Worm (Caenorhabditis elegans) whole organism, mixed stage, embryonic: Measurements from ENCODE around the gene fbxc-53.

Experiments
- M03D4.4 ChIP-seq: sonication (generic microtip); optimal IDR thresholded peaks from 2 replicates; lab custom pipeline; 2017; ENCODE audit warnings: mild to moderate bottlenecking, missing genetic modification characterization, missing compliant biosample characterization
- bed-3 ChIP-seq: fragments of 200-800 bp; sonication (Bioruptor generic); optimal IDR thresholded peaks from 3 replicates; lab custom pipeline; 2018; ENCODE audit warnings: mild to moderate bottlenecking, missing genetic modification characterization, moderate library complexity, missing compliant biosample characterization
- blmp-1 ChIP-seq: fragments of 150-350 bp; optimal IDR thresholded peaks from 2 replicates; lab custom pipeline; 2014; ENCODE audit warnings: missing biosample characterization, missing genetic modification characterization
- ceh-39 ChIP-seq: fragments of 150-350 bp; optimal IDR thresholded peaks from 2 replicates; lab custom pipeline; 2014; ENCODE audit warnings: missing biosample characterization, missing genetic modification characterization
- ceh-43 ChIP-seq: fragments of 200-800 bp; sonication (Bioruptor generic); optimal IDR thresholded peaks from 2 replicates; lab custom pipeline; 2018; ENCODE audit warnings: mild to moderate bottlenecking, missing genetic modification characterization, moderate library complexity, missing compliant biosample characterization
- ces-1 ChIP-seq: fragments of 150-350 bp; optimal IDR thresholded peaks from 2 replicates; lab custom pipeline; 2014; ENCODE audit warnings: missing biosample characterization, missing genetic modification reagents, missing genetic modification characterization
- drap-1 ChIP-seq: fragments of 200-800 bp; sonication (Bioruptor generic); optimal IDR thresholded peaks from 3 replicates; lab custom pipeline; 2018; ENCODE audit warnings: mild to moderate bottlenecking, missing genetic modification characterization, missing compliant biosample characterization
- elt-1 ChIP-seq: sonication (generic microtip); optimal IDR thresholded peaks from 2 replicates; lab custom pipeline; 2017; ENCODE audit warnings: missing genetic modification characterization, mild to moderate bottlenecking, missing compliant biosample characterization, antibody characterized with exemption, moderate library complexity, borderline replicate concordance; ENCODE audit not compliant: insufficient read depth
- elt-3 ChIP-seq: fragments of 150-350 bp; optimal IDR thresholded peaks from 2 replicates; lab custom pipeline; 2014; ENCODE audit warnings: missing biosample characterization, missing genetic modification characterization
- flh-1 ChIP-seq: fragments of 200-800 bp; sonication (Bioruptor generic); optimal IDR thresholded peaks from 2 replicates; lab custom pipeline; 2018; ENCODE audit warnings: mild to moderate bottlenecking, missing genetic modification characterization, moderate library complexity, missing compliant biosample characterization
- hlh-1 ChIP-seq: fragments of 150-350 bp; optimal IDR thresholded peaks from 2 replicates; lab custom pipeline; 2014; ENCODE audit warnings: missing biosample characterization, missing genetic modification reagents, missing genetic modification characterization
- lin-13 ChIP-seq: fragments of 150-350 bp; optimal IDR thresholded peaks from 2 replicates; lab custom pipeline; 2014; ENCODE audit warnings: missing biosample characterization, missing genetic modification characterization
- lin-32 ChIP-seq: fragments of 200-800 bp; sonication (Bioruptor generic); optimal IDR thresholded peaks from 2 replicates; lab custom pipeline; 2018; ENCODE audit warnings: mild to moderate bottlenecking, missing genetic modification characterization, missing compliant biosample characterization
- lsy-2 ChIP-seq: fragments of 150-350 bp; optimal IDR thresholded peaks from 2 replicates; lab custom pipeline; 2014; ENCODE audit warnings: missing biosample characterization, missing genetic modification characterization
- mab-5 ChIP-seq: fragments of 150-350 bp; optimal IDR thresholded peaks from 2 replicates; lab custom pipeline; 2014; ENCODE audit warnings: missing biosample characterization, missing genetic modification characterization
- mep-1 ChIP-seq: fragments of 150-350 bp; optimal IDR thresholded peaks from 2 replicates; lab custom pipeline; 2017; ENCODE audit warnings: missing biosample characterization, missing genetic modification reagents, missing genetic modification characterization, inconsistent platforms
- mls-2 ChIP-seq: sonication (generic microtip); optimal IDR thresholded peaks from 2 replicates; lab custom pipeline; 2016; ENCODE audit warnings: mild to moderate bottlenecking, missing genetic modification characterization, moderate library complexity, missing compliant biosample characterization
- nhr-12 ChIP-seq: fragments of 150-350 bp; optimal IDR thresholded peaks from 2 replicates; lab custom pipeline; 2014; ENCODE audit warnings: missing biosample characterization, missing genetic modification characterization
- nhr-28 ChIP-seq: fragments of 150-350 bp; optimal IDR thresholded peaks from 2 replicates; lab custom pipeline; 2014; ENCODE audit warnings: missing biosample characterization, missing genetic modification characterization
- nhr-76 ChIP-seq: sonication (generic microtip); optimal IDR thresholded peaks from 2 replicates; lab custom pipeline; 2017; ENCODE audit warnings: missing biosample characterization, missing genetic modification characterization
- pha-4 ChIP-seq: fragments of 150-350 bp; optimal IDR thresholded peaks from 2 replicates; lab custom pipeline; 2018; ENCODE audit warnings: missing biosample characterization, missing genetic modification reagents, missing genetic modification characterization
- sem-2 ChIP-seq: fragments of 200-800 bp; sonication (Bioruptor generic); optimal IDR thresholded peaks from 2 replicates; lab custom pipeline; 2018; ENCODE audit warnings: mild to moderate bottlenecking, missing genetic modification characterization, missing compliant biosample characterization
- snpc-4 ChIP-seq: fragments of 150-350 bp; optimal IDR thresholded peaks from 2 replicates; lab custom pipeline; 2014; ENCODE audit warnings: missing biosample characterization, missing genetic modification characterization
- sptf-1 ChIP-seq: sonication (generic microtip); optimal IDR thresholded peaks from 2 replicates; lab custom pipeline; 2017; ENCODE audit warnings: mild to moderate bottlenecking, missing genetic modification characterization, moderate library complexity, missing compliant biosample characterization
- tbx-8 ChIP-seq: fragments of 200-800 bp; sonication (Bioruptor generic); optimal IDR thresholded peaks from 2 replicates; lab custom pipeline; 2018; ENCODE audit warnings: mild to moderate bottlenecking, missing genetic modification characterization, moderate library complexity, missing compliant biosample characterization
- unc-120 ChIP-seq: sonication (generic microtip); optimal IDR thresholded peaks from 2 replicates; lab custom pipeline; 2017; ENCODE audit warnings: missing genetic modification characterization, missing compliant biosample characterization; ENCODE audit not compliant: poor library complexity, severe bottlenecking
- unc-39 ChIP-seq: fragments of 150-350 bp; optimal IDR thresholded peaks from 2 replicates; lab custom pipeline; 2014; ENCODE audit warnings: missing biosample characterization, missing genetic modification characterization
- zip-8 ChIP-seq: fragments of 150-350 bp; optimal IDR thresholded peaks from 2 replicates; lab custom pipeline; 2014; ENCODE audit warnings: missing biosample characterization, missing genetic modification characterization
- ztf-11 ChIP-seq: fragments of 150-350 bp; optimal IDR thresholded peaks from 2 replicates; lab custom pipeline; 2014; ENCODE audit warnings: missing biosample characterization, missing genetic modification characterization

fbxc-53 gene

ce11 chrII:3709255-3709654 lies 1.8 kb upstream of the fbxc-53 start, which contains the start of gene srx-110:
Gene srx-110, plus strand, starts transcription at chrII:3709555.
- no peak for TF ChIP-seq sptf-1 (tag; lab: Kevin White, UChicago)

- no peak for TF ChIP-seq lin-32
- TF ChIP-seq elt-1 (tag; lab: Kevin White, UChicago) = no peak
- TF ChIP-seq flh-1 (GFP tag; lab: Kevin White, UChicago) = no peak
- TF ChIP-seq snpc-4 (tag; lab: Kevin White, UChicago) = no peak
- no peak for TF ChIP-seq drap-1 (GFP tag; lab: Kevin White, UChicago)
- TF ChIP-seq elt-3 = no peak
- TF ChIP-seq mep-1 (tag; lab: Kevin White, UChicago) = no peak
- no peak for TF ChIP-seq zip-8
- TF ChIP-seq ztf-11 (tag; lab: Kevin White, UChicago) = no peak
- TF ChIP-seq mls-2 (tag; lab: Kevin White, UChicago) = no peak
- no peak for TF ChIP-seq sem-2 (GFP tag; lab: Kevin White, UChicago)
These were observed 3.5 kb downstream of the fbxc-53 start, which contains the start of gene srh-100 for ce11 chrII:3714595-3714994. Gene srh-100, minus strand, starts transcription at chrII:3714695.

- TF ChIP-seq bed-3 (GFP tag; lab: Kevin White, UChicago) = no peak
- TF ChIP-seq ceh-43 (GFP tag; lab: Kevin White, UChicago) = no peak
- no peak for TF ChIP-seq lsy-2 (tag; lab: Kevin White, UChicago)
- no peak for TF ChIP-seq nhr-28 (tag; lab: Kevin White, UChicago)
- no peak for TF ChIP-seq ztf-11 (tag; lab: Kevin White, UChicago)
- no peak for TF ChIP-seq elt-3
These were observed 5.4 kb downstream of the fbxc-53 start, which contains the start of gene srh-99 for ce11 chrII:3716455-3716854. Gene srh-99, minus strand, starts transcription at chrII:3716555.

DNA sequence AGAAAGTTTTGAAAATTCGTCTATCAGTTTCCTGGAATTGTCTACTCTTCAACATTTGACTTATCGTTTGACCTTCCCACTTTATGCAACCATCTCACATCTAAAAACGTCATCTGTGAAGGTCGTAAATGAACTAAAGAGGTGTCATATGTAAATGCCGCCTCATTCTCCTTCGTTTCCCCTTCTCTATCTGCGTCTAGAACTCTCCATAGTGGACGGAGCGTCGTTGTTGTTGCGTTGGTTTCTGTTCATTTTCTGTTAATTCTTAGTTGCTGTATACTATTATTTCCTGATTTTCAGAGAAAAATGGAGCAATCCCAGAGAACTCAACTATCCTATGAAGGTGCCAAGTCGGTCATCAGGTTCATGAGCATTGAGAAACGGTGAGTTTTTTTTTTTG lies 5.9 kb downstream of the fbxc-53 start, which contains the start of gene fbxc-52:
TSS of gene fbxc-52 (plus strand) at position 301 of the 400 bp plus-strand sequence.
- no peak for TF ChIP-seq nhr-28 (tag; lab: Kevin White, UChicago)

ce11 chrII:3721016-3721415 lies 9.9 kb downstream of the fbxc-53 start, which contains the start of gene C46E10.3:
Gene C46E10.3, plus strand, starts transcription at chrII:3721316.
- TF ChIP-seq pha-4 (tag; lab: Kevin White, UChicago) = no peak
- TF ChIP-seq hlh-1 (tag; lab: Kevin White, UChicago) = no peak
- no peak for TF ChIP-seq nhr-12
- TF ChIP-seq nhr-76 = no peak
- TF ChIP-seq elt-1 (tag; lab: Kevin White, UChicago) = no peak
- no peak for TF ChIP-seq ceh-39
- TF ChIP-seq lsy-2 (tag; lab: Kevin White, UChicago) = no peak
- TF ChIP-seq unc-39 (tag; lab: Kevin White, UChicago) = no peak
- no peak for TF ChIP-seq unc-120
- no peak for TF ChIP-seq ceh-43 (GFP tag; lab: Kevin White, UChicago)
- TF ChIP-seq flh-1 (GFP tag; lab: Kevin White, UChicago) = no peak

DNA sequence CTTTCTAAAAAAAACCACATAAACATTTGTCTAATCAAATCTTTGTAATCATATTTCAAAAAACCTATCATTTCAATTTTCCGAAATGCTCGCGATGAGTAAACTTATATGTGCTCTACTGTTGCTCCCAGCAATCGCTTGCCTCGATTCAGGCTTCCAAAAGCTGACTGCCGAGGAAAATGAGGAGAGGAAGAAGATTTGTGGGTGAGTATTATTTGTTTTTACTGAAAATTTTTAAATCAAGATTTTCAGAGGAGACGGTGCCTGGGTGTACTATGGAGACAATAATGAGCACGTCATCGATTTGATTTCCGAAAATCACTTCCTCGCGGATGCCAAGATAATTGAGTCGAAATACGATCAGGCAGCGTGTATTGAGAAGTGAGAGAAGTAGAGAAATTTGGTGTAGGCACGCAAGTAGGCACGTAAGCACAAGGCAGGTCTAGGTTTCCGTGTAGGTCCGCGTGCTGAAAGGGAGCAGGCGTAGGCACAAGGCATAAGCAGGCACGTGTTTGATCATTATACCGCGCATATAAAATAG lies 13.2 kb downstream of the fbxc-53 start, which contains the start of gene C46E10.1:
TSS of gene C46E10.1 (plus strand) at position 51 of the 541 bp plus-strand sequence.
- no peak for TF ChIP-seq lsy-2 (tag; lab: Kevin White, UChicago)
- no peak for TF ChIP-seq lin-13
- no peak for TF ChIP-seq elt-3
- TF ChIP-seq sptf-1 (tag; lab: Kevin White, UChicago) = no peak

ce11 chrII:3727996-3728395 lies 16.9 kb downstream of the fbxc-53 start, which contains the start of gene C46E10.8:
Gene C46E10.8, minus strand, starts transcription at chrII:3728096.
- TF ChIP-seq sem-2 (GFP tag; lab: Kevin White, UChicago) (no peak), lin-13 (no peak), hlh-1 (tag; lab: Kevin White, UChicago) (no peak), snpc-4 (tag; lab: Kevin White, UChicago) (no peak), tbx-8 (GFP tag; lab: Kevin White, UChicago) (no peak), elt-1 (tag; lab: Kevin White, UChicago) (no peak), ceh-39 (no peak), flh-1 (GFP tag; lab: Kevin White, UChicago) (no peak), ceh-43 (GFP tag; lab: Kevin White, UChicago) (no peak), zip-8 (no peak), blmp-1 (tag; lab: Kevin White, UChicago) (no peak), mab-5 (no peak), lin-32 (no peak), nhr-12 (no peak), mep-1 (tag; lab: Kevin White, UChicago) (no peak), M03D4.4 (tag; lab: Kevin White, UChicago) (no peak), ces-1 (no peak)
